Fruit fly (Drosophila melanogaster): Measurements from ENCODE around the gene Rad17.

Rad17 gene

dm6 chr3R:14706860-14707259 lies 43.9 kb upstream of the Rad17 start (continued):
- peak; percentile 44 for TF ChIP-seq CG10631 (GFP tag; optimal IDR thresholded peaks at IDR 0.05)
- TF ChIP-seq CG8319 (GFP tag; optimal IDR thresholded peaks at IDR 0.05), result peak; percentile 58
- peak; percentile 34 for TF ChIP-seq CG6808 (GFP tag; optimal IDR thresholded peaks at IDR 0.05)
- TF ChIP-seq topi (GFP tag; optimal IDR thresholded peaks at IDR 0.05), result peak; percentile 65
- TF ChIP-seq vri (GFP tag; optimal IDR thresholded peaks at IDR 0.05), result peak; percentile 14
- TF ChIP-seq eg (GFP tag; IDR thresholded peaks at IDR 0.05), result peak; percentile 78; the same call in 2 of the 3 replicates
- peak; percentile 1 for TF ChIP-seq Ets96B (tag; optimal IDR thresholded peaks at IDR 0.05)
- TF ChIP-seq acj6 (GFP tag; optimal IDR thresholded peaks at IDR 0.05), result peak; percentile 71
- peak; percentile 69 for TF ChIP-seq cyc (GFP tag; optimal IDR thresholded peaks at IDR 0.05)
- peak; percentile 13 for TF ChIP-seq dsx (GFP tag; optimal IDR thresholded peaks at IDR 0.05; ENCODE audit: poor library complexity, severe bottlenecking)
- TF ChIP-seq net (GFP tag; optimal IDR thresholded peaks at IDR 0.05), result peak; percentile 59
- TF ChIP-seq CG7368 (GFP tag; optimal IDR thresholded peaks at IDR 0.05), result peak; percentile 70
- peak; percentile 73 for TF ChIP-seq Met (GFP tag; optimal IDR thresholded peaks at IDR 0.05)
- TF ChIP-seq fd85E (GFP tag; optimal IDR thresholded peaks at IDR 0.05), result no peak
- TF ChIP-seq Sox15 (GFP tag; optimal IDR thresholded peaks at IDR 0.05), result peak; percentile 70
- TF ChIP-seq esn (GFP tag; optimal IDR thresholded peaks at IDR 0.05), result peak; percentile 75

- TF ChIP-seq CG9139 (GFP tag; optimal IDR thresholded peaks at IDR 0.05), result no peak
- peak; percentile 10; the same call in 1 of the 3 replicates for TF ChIP-seq CG6163 (GFP tag; IDR thresholded peaks at IDR 0.05)
- TF ChIP-seq CG6792 (GFP tag; optimal IDR thresholded peaks at IDR 0.05), result no peak
- TF ChIP-seq Hr4 (GFP tag; optimal IDR thresholded peaks at IDR 0.05), result no peak
- TF ChIP-seq CG15336 (GFP tag; IDR thresholded peaks at IDR 0.05), result peak; percentile 48; the same call in 1 of the 2 replicates
- no peak for TF ChIP-seq pdm3 (GFP tag; optimal IDR thresholded peaks at IDR 0.05)
- TF ChIP-seq Hr39 (GFP tag; optimal IDR thresholded peaks at IDR 0.05), result no peak
- TF ChIP-seq achi (GFP tag; optimal IDR thresholded peaks at IDR 0.05), result no peak
- no peak for TF ChIP-seq Sox15 (GFP tag; optimal IDR thresholded peaks at IDR 0.05)
- no peak for TF ChIP-seq CG11902 (GFP tag; optimal IDR thresholded peaks at IDR 0.05)
- peak; percentile 61 for TF ChIP-seq Eip78C (GFP tag)
- TF ChIP-seq eg (GFP tag; IDR thresholded peaks at IDR 0.05), result peak; percentile 7; the same call in 2 of the 3 replicates
These were observed 43.4 kb upstream of the Rad17 start for dm6 chr3R:14706354-14706753.

dm6 chr3R:14705270-14705669 lies 42.3 kb upstream of the Rad17 start:
- TF ChIP-seq CG15336 (GFP tag; IDR thresholded peaks at IDR 0.05) (no peak), CG6276 (GFP tag; optimal IDR thresholded peaks at IDR 0.05) (peak; percentile 42), eg (GFP tag; IDR thresholded peaks at IDR 0.05) (peak; percentile 32; the same call in 1 of the 3 replicates), CG6808 (GFP tag; optimal IDR thresholded peaks at IDR 0.05) (peak; percentile 37), lz (GFP tag; optimal IDR thresholded peaks at IDR 0.05) (no peak), Gug (GFP tag; IDR thresholded peaks at IDR 0.05) (no peak), CG32006 (GFP tag; optimal IDR thresholded peaks at IDR 0.05) (no peak), CG11902 (GFP tag; optimal IDR thresholded peaks at IDR 0.05) (no peak), ss (GFP tag; optimal IDR thresholded peaks at IDR 0.05) (peak; percentile 14 to 23)

dm6 chr3R:14703302-14704192 lies 40.5 kb upstream of the Rad17 start:
- TF ChIP-seq svp (GFP tag), result peak; percentile 66
- TF ChIP-seq vri (GFP tag; optimal IDR thresholded peaks at IDR 0.05), result peak; percentile 49
- no peak for TF ChIP-seq CG11762 (GFP tag; optimal IDR thresholded peaks at IDR 0.05; ENCODE audit: insufficient read depth)
- peak; percentile 23 for TF ChIP-seq fkh (GFP tag; optimal IDR thresholded peaks at IDR 0.05)
- TF ChIP-seq fd59A (GFP tag; optimal IDR thresholded peaks at IDR 0.05), result no peak
- TF ChIP-seq Eip78C (GFP tag), result peak; percentile 54

Measured in whole organism, prepupa.